Worm (Caenorhabditis elegans) whole organism, L4 larva: ENCODE data around the gene tnt-2.

Experiments
- D1046.2 ChIP-seq: fragments of 200-800 bp; sonication (Bioruptor generic); IDR thresholded peaks from 2 replicates; pipeline ENCODE4 v1.3.6; 2022; ENCODE audit warnings: missing genetic modification characterization, missing compliant biosample characterization
- F10B5.3 ChIP-seq: sonication (generic microtip); optimal IDR thresholded peaks from 2 replicates; lab custom pipeline; 2016; ENCODE audit warnings: mild to moderate bottlenecking, missing genetic modification characterization, missing compliant biosample characterization
- F26F4.8 ChIP-seq: fragments of 200-800 bp; sonication (Bioruptor generic); conservative IDR thresholded peaks from 2 replicates; pipeline ENCODE4 v1.3.6; 2022; ENCODE audit warnings: missing genetic modification characterization, missing compliant biosample characterization
- Y48G9A.11 ChIP-seq: fragments of 200-800 bp; sonication (Bioruptor generic); IDR thresholded peaks from 2 replicates; pipeline ENCODE4 v1.3.6; 2022; ENCODE audit warnings: missing genetic modification reagents, missing genetic modification characterization, missing compliant biosample characterization
- ZK337.2 ChIP-seq: fragments of 200-800 bp; sonication (Bioruptor generic); IDR thresholded peaks from 2 replicates; pipeline ENCODE4 v1.3.6; 2022; ENCODE audit warnings: missing genetic modification reagents, missing genetic modification characterization, missing compliant biosample characterization
- ZK546.5 ChIP-seq, 2 experiments: sonication (generic microtip); optimal IDR thresholded peaks; 2 replicates each; lab custom pipeline; 2017; ENCODE audit warnings: missing biosample characterization in 2 of 2, missing genetic modification characterization in 2 of 2
- aha-1 ChIP-seq: fragments of 150-350 bp; peaks from one replicate; lab custom pipeline; 2014; ENCODE audit warnings: missing biosample characterization, missing genetic modification characterization
- ama-1 ChIP-seq: fragments of 150-350 bp; optimal IDR thresholded peaks from 2 replicates; lab custom pipeline; 2014; ENCODE audit warnings: inconsistent platforms, mixed read lengths
- ceh-32 ChIP-seq: sonication (generic microtip); optimal IDR thresholded peaks from 2 replicates; lab custom pipeline; 2016; ENCODE audit warnings: mild to moderate bottlenecking, missing genetic modification characterization, missing compliant biosample characterization; ENCODE audit not compliant: poor library complexity
- daf-12 ChIP-seq: fragments of 150-350 bp; optimal IDR thresholded peaks from 2 replicates; lab custom pipeline; 2014; ENCODE audit warnings: missing biosample characterization, missing genetic modification reagents, missing genetic modification characterization
- daf-8 ChIP-seq: fragments of 200-800 bp; sonication (Bioruptor generic); IDR thresholded peaks from 2 replicates; pipeline ENCODE4 v1.3.6; 2022; ENCODE audit warnings: missing genetic modification characterization, missing compliant biosample characterization
- hif-1 ChIP-seq, 2 experiments: sonication (generic microtip); optimal IDR thresholded peaks; 2 replicates each; lab custom pipeline; 2016 to 2017; ENCODE audit warnings: missing compliant biosample characterization in 2 of 2, missing genetic modification characterization in 2 of 2, missing genetic modification reagents in 2 of 2, missing genotype in 2 of 2, mild to moderate bottlenecking in 1 of 2
- lin-1 ChIP-seq: fragments of 200-800 bp; sonication (Bioruptor generic); IDR thresholded peaks from 2 replicates; pipeline ENCODE4 v1.3.6; 2022; ENCODE audit warnings: missing genetic modification reagents, missing genetic modification characterization, missing compliant biosample characterization
- lin-15B ChIP-seq: fragments of 150-350 bp; sonication (generic microtip); optimal IDR thresholded peaks from 3 replicates; lab custom pipeline; 2014; ENCODE audit warnings: missing biosample characterization, missing genetic modification characterization
- lir-3 ChIP-seq: sonication (generic microtip); optimal IDR thresholded peaks from 2 replicates; lab custom pipeline; 2016; ENCODE audit warnings: mild to moderate bottlenecking, missing genetic modification characterization, missing compliant biosample characterization
- madf-9 ChIP-seq: fragments of 200-800 bp; sonication (Bioruptor generic); conservative IDR thresholded peaks from 2 replicates; pipeline ENCODE4 v1.3.6; 2022; ENCODE audit warnings: missing genetic modification reagents, missing genetic modification characterization, missing compliant biosample characterization
- mdt-29 ChIP-seq: fragments of 200-800 bp; sonication (Bioruptor generic); IDR thresholded peaks from 2 replicates; pipeline ENCODE4 v1.3.6; 2022; ENCODE audit warnings: missing genetic modification reagents, missing genetic modification characterization, missing compliant biosample characterization
- mep-1 ChIP-seq: fragments of 150-350 bp; sonication (generic microtip); optimal IDR thresholded peaks from 3 replicates; lab custom pipeline; 2014; ENCODE audit warnings: missing biosample characterization, missing genetic modification characterization
- mxl-2 ChIP-seq: fragments of 200-800 bp; sonication (Bioruptor generic); conservative IDR thresholded peaks from 2 replicates; pipeline ENCODE4 v1.3.6; 2022; ENCODE audit warnings: missing genetic modification reagents, missing genetic modification characterization, missing compliant biosample characterization
- nhr-102 ChIP-seq: sonication (generic microtip); optimal IDR thresholded peaks from 2 replicates; lab custom pipeline; 2016; ENCODE audit warnings: mild to moderate bottlenecking, missing genetic modification characterization, moderate library complexity, missing compliant biosample characterization
- nhr-11 ChIP-seq: fragments of 150-350 bp; optimal IDR thresholded peaks from 2 replicates; lab custom pipeline; 2014; ENCODE audit warnings: missing biosample characterization, missing genetic modification characterization
- nhr-42 ChIP-seq: fragments of 200-800 bp; sonication (Bioruptor generic); IDR thresholded peaks from 2 replicates; pipeline ENCODE4 v1.3.6; 2022; ENCODE audit warnings: missing genetic modification characterization, missing compliant biosample characterization
- pha-4 ChIP-seq, 2 experiments: fragments of 150-350 bp in 1 of 2; fragments of 200-800 bp in 1 of 2; sonication (Bioruptor generic) in 1 of 2; IDR thresholded peaks in 1 of 2; optimal IDR thresholded peaks in 1 of 2; 2 replicates each; pipeline versions ENCODE4 v1.3.6 to Lab custom; 2014 to 2022; ENCODE audit warnings: missing genetic modification characterization in 2 of 2, missing genetic modification reagents in 2 of 2, missing biosample characterization in 1 of 2, missing compliant biosample characterization in 1 of 2
- rbr-2 ChIP-seq: sonication (generic microtip); optimal IDR thresholded peaks from 2 replicates; lab custom pipeline; 2016; ENCODE audit warnings: missing genotype, missing genetic modification characterization, missing compliant biosample characterization
- set-16 ChIP-seq: fragments of 200-800 bp; sonication (Bioruptor generic); IDR thresholded peaks from 2 replicates; pipeline ENCODE4 v1.3.6; 2022; ENCODE audit warnings: missing genetic modification reagents, missing genetic modification characterization, missing compliant biosample characterization
- skn-1 ChIP-seq: fragments of 150-350 bp; optimal IDR thresholded peaks from 2 replicates; lab custom pipeline; 2014; ENCODE audit warnings: missing biosample characterization, missing genetic modification characterization
- snpc-1.2 ChIP-seq: fragments of 200-800 bp; sonication (Bioruptor generic); IDR thresholded peaks from 2 replicates; pipeline ENCODE4 v1.3.6; 2022; ENCODE audit warnings: missing genetic modification reagents, missing genetic modification characterization, missing compliant biosample characterization
- tra-1 ChIP-seq: fragments of 200-800 bp; sonication (Bioruptor generic); IDR thresholded peaks from 2 replicates; pipeline ENCODE4 v1.3.6; 2022; ENCODE audit warnings: missing genetic modification reagents, missing genetic modification characterization, missing compliant biosample characterization
- unc-130 ChIP-seq: sonication (generic microtip); optimal IDR thresholded peaks from 2 replicates; lab custom pipeline; 2016; ENCODE audit warnings: missing genetic modification reagents, missing genetic modification characterization, missing compliant biosample characterization
- vab-7 ChIP-seq: fragments of 200-800 bp; sonication (Bioruptor generic); IDR thresholded peaks from 2 replicates; pipeline ENCODE4 v1.3.6; 2022; ENCODE audit warnings: missing genetic modification reagents, missing genetic modification characterization, missing compliant biosample characterization
- zfp-2 ChIP-seq: sonication (generic microtip); optimal IDR thresholded peaks from 2 replicates; lab custom pipeline; 2016; ENCODE audit warnings: mild to moderate bottlenecking, missing genetic modification characterization, missing compliant biosample characterization
- zip-11 ChIP-seq: fragments of 200-800 bp; sonication (Bioruptor generic); IDR thresholded peaks from 2 replicates; pipeline ENCODE4 v1.3.6; 2022; ENCODE audit warnings: missing genetic modification characterization, missing compliant biosample characterization

tnt-2 gene

DNA sequence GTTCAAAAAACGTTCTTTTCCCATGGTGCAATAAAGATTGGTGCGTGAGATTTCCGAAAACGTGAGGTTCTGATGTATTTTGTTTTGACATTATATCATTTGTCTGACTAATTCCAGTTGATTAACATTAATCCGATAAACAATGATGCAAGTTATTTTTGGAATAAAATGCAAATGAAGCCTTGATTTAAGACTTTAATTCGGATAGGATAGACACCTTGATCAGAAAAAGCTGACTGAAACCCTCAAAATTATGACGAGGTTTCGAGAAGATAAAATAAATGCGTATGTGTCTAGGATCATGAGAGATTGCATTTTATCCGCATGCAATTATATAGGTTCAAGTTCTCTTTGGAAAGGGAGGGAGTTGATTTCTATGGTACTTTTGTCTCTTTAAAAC is 22.2 kb upstream of the tnt-2 start:
- TF ChIP-seq zip-11 (GFP tag; lab: Robert Waterston, UW) = no peak
- TF ChIP-seq rbr-2 (tag; lab: Kevin White, UChicago) = no peak
- TF ChIP-seq lin-15B (tag; lab: Kevin White, UChicago) = no peak
- no peak for TF ChIP-seq lir-3 (tag; lab: Kevin White, UChicago)
- TF ChIP-seq ama-1 (lab: Kevin White, UChicago) = no peak
- TF ChIP-seq vab-7 (GFP tag; lab: Robert Waterston, UW) = no peak

DNA sequence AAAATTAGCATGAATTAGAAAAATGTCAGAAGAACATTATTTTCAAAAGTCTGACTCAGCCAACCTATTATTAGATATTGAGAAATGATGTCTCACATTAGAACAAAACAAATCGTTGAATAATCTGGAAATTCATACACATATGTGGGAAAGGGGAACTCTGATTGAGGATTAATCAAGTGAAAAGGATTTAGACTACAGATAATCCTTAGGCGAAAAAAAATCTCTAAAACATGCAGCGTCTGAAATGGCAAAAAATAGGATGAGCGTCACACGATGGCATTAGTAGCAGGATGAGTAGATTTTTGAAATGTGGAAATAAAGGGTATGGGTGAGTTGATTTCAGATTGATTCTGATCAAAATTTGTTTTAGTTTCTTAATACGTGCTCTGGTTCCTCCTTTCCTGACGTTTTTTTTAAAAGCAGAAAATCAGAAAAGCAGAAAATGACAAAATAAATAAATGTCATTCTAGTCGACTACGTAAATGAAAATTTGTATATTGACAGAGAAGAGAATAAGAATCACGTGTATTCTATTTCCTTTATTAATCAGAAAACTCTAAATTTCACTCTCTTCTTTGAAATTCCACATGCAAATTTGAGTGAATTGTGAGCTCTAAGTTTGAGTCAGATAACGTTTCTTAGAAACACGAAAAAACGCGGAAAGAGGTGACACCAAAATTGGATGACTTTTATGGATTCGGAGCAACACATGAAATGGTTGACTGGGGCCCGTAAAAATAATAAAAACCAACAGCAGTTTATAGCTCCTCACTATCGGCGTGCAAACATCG is 21.0 kb upstream of the tnt-2 start:
- TF ChIP-seq zfp-2 (tag; lab: Kevin White, UChicago) = no peak
- TF ChIP-seq madf-9 (GFP tag; lab: Robert Waterston, UW) = no peak
- no peak for TF ChIP-seq F26F4.8
- TF ChIP-seq hif-1 (tag; optimal IDR thresholded peaks at IDR 0.05; lab: Kevin White, UChicago) = no peak
- TF ChIP-seq mep-1 = no peak

ce11 chrX:8742896-8743295 is 19.5 kb upstream of the tnt-2 start, which contains the start of gene M02D8.7:
M02D8.7 (minus strand) TSS chrX:8742996.
- TF ChIP-seq tra-1 (GFP tag; lab: Robert Waterston, UW) = no peak
- TF ChIP-seq ZK546.5 (tag; optimal IDR thresholded peaks at IDR 0.05; lab: Kevin White, UChicago) = no peak
- no peak for TF ChIP-seq daf-8 (GFP tag; lab: Robert Waterston, UW)
- no peak for TF ChIP-seq unc-130 (GFP tag; lab: Kevin White, UChicago)
- TF ChIP-seq ceh-32 (tag; lab: Kevin White, UChicago) = no peak
- TF ChIP-seq ZK337.2 (GFP tag; lab: Robert Waterston, UW) = no peak
- no peak for TF ChIP-seq nhr-11 (tag; lab: Kevin White, UChicago)
- no peak for TF ChIP-seq daf-12 (tag; lab: Kevin White, UChicago)
- no peak for TF ChIP-seq mdt-29 (GFP tag; lab: Robert Waterston, UW)
- TF ChIP-seq skn-1 (tag; lab: Kevin White, UChicago) = no peak

- TF ChIP-seq nhr-42 (GFP tag; lab: Robert Waterston, UW) (0 out of 2 replicates have a peak, but pooled peaks have one; percentile 24), F10B5.3 (tag; lab: Kevin White, UChicago) (peak; percentile 54), pha-4 (GFP tag; IDR thresholded peaks at IDR 0.05; lab: Robert Waterston, UW) (no peak), pha-4 (tag; optimal IDR thresholded peaks at IDR 0.05; lab: Kevin White, UChicago) (no peak), set-16 (peak; percentile 88), lin-1 (GFP tag; lab: Robert Waterston, UW) (no peak), Y48G9A.11 (0 out of 2 replicates have a peak, but pooled peaks have one; percentile 26), snpc-1.2 (peak; percentile 49; the same call in 1 of the 2 replicates), D1046.2 (GFP tag; lab: Robert Waterston, UW) (0 out of 2 replicates have a peak, but pooled peaks have one; percentile 25), nhr-102 (tag; lab: Kevin White, UChicago) (no peak)
These were observed 18.4 kb upstream of the tnt-2 start for ce11 chrX:8741629-8742170.

DNA sequence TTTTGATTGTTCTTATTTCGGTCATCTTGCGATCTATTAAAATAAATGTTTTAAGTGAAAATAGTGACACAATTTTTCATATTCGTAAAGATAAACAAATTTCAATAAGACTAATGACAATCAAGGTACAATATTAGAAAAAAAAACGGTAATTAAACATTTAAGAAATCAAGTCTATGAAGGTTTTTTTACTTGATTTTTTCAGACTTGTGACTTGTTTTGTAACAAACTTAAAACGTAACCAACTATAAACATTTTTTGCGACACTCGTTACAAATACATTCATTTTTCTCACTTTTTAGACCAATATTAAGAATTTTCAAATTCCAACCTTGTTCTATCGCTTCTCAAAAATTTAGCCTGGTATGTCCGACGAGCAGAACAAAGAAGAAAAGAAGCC is 16.0 kb upstream of the tnt-2 start, which contains the start of gene M02D8.2:
Gene M02D8.2 (plus strand): TSS at position 301 of the 400 bp plus-strand sequence.
- TF ChIP-seq aha-1 (peak; percentile 65), mxl-2 (GFP tag; lab: Robert Waterston, UW) (no peak)
